Worm (Caenorhabditis elegans) whole organism, L4/young adult: ENCODE results near the gene cnnm-5.
"Not testable (repeated sequence)": the region's sequence is repeated elsewhere in the genome, so short reads cannot be mapped to it uniquely, and the experiment has no call there.

Experiments
- W03F9.2 ChIP-seq: fragments of 150-350 bp; optimal IDR thresholded peaks from 2 replicates; lab custom pipeline; 2014; ENCODE audit warnings: missing biosample characterization, missing genetic modification characterization
- him-1 ChIP-seq: sonication (generic microtip); optimal IDR thresholded peaks from 2 replicates; lab custom pipeline; 2016; ENCODE audit warnings: missing genotype, missing genetic modification reagents, missing genetic modification characterization, missing compliant biosample characterization

DNA sequence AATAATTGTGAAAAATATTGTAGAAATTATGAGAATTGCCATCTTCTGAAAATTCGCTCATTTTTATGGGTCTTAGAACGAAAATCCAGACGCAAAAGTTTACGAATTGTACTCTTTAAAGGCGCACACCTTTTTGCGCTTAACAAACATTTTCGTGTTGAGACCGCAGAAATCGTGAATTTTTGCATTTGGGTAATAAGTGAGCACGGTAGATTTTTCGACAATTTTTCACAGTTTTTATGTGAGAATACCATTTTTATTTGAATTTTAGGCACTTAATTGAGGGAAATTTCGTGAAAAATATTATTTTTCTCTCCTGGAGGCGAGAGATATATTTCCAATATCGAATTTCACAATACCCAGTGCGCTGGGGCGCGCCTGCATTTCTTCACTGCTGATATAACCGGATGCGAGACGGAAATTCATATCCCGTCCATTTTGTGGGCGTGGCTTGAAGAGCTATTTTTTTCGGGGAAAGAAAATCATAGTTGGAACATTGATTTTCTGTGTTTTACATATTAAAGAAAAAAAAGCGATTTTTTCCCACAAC is 23.1 kb upstream of the cnnm-5 start, which contains the start of gene cyp-25A4:
- not testable (repeated sequence) for TF ChIP-seq W03F9.2; him-1 (tag; lab: Kevin White, UChicago)
